Fruit fly (Drosophila melanogaster) whole organism, embryonic: Measurements from ENCODE around the gene tst.

ENCODE experiments used
- Awh ChIP-seq: fragments of 200-800 bp; sonication (Bioruptor generic); IDR thresholded peaks from 2 replicates; pipeline ENCODE4, ENCODE4 v1.3.6; 2022; ENCODE audit warnings: missing biosample characterization, missing genetic modification characterization
- B-H2 ChIP-seq: fragments of 200-800 bp; sonication (Bioruptor generic); optimal IDR thresholded peaks from 2 replicates; lab custom pipeline; 2018; ENCODE audit warnings: missing biosample characterization, mild to moderate bottlenecking, missing genetic modification characterization
- BtbVII ChIP-seq: fragments of 200-800 bp; sonication (Bioruptor generic); optimal IDR thresholded peaks from 3 replicates; lab custom pipeline; 2017; ENCODE audit warnings: missing biosample characterization, mild to moderate bottlenecking, missing genetic modification characterization
- CG10274 ChIP-seq: fragments of 200-800 bp; sonication (Bioruptor generic); optimal IDR thresholded peaks from 3 replicates; lab custom pipeline; 2017; ENCODE audit warnings: missing biosample characterization, mild to moderate bottlenecking, missing genetic modification characterization
- CG10462 ChIP-seq: fragments of 200-800 bp; sonication (Bioruptor generic); optimal IDR thresholded peaks from 2 replicates; lab custom pipeline; 2016; ENCODE audit warnings: missing biosample characterization, missing genetic modification characterization
- CG10959 ChIP-seq: fragments of 200-800 bp; sonication (Bioruptor generic); IDR thresholded peaks from 2 replicates; pipeline ENCODE4 v1.3.6; 2022; ENCODE audit warnings: missing biosample characterization, missing genetic modification characterization
- CG11398 ChIP-seq: fragments of 200-800 bp; sonication (Bioruptor generic); optimal IDR thresholded peaks from 2 replicates; lab custom pipeline; 2016; ENCODE audit warnings: missing biosample characterization, missing genetic modification characterization
- CG12391 ChIP-seq: fragments of 200-800 bp; sonication (Bioruptor generic); optimal IDR thresholded peaks from 3 replicates; lab custom pipeline; 2018; ENCODE audit warnings: missing biosample characterization, mild to moderate bottlenecking, missing genetic modification characterization, moderate library complexity
- CG12659 ChIP-seq: fragments of 200-800 bp; sonication (Bioruptor generic); optimal IDR thresholded peaks from 3 replicates; lab custom pipeline; 2017; ENCODE audit warnings: mild to moderate bottlenecking, missing biosample characterization, missing genetic modification reagents, missing genetic modification characterization
- CG15514 ChIP-seq: fragments of 200-800 bp; sonication (Bioruptor generic); optimal IDR thresholded peaks from 3 replicates; lab custom pipeline; 2017; ENCODE audit warnings: missing biosample characterization, missing genetic modification characterization, mild to moderate bottlenecking, moderate library complexity, missing genetic modification reagents
- CG2199 ChIP-seq: fragments of 200-800 bp; sonication (Bioruptor generic); IDR thresholded peaks from 3 replicates; pipeline ENCODE4 v1.3.6; 2022; ENCODE audit warnings: missing biosample characterization, missing genetic modification characterization
- CG30431 ChIP-seq: fragments of 200-800 bp; sonication (Bioruptor generic); optimal IDR thresholded peaks from 2 replicates; lab custom pipeline; 2017; ENCODE audit warnings: missing biosample characterization, missing genetic modification characterization
- CG34224 ChIP-seq: fragments of 200-800 bp; sonication (Bioruptor generic); IDR thresholded peaks from 3 replicates; pipeline ENCODE4 v1.3.6; 2022; ENCODE audit warnings: missing biosample characterization, missing genetic modification characterization; ENCODE audit not compliant: partially characterized antibody
- CG3726 ChIP-seq: fragments of 200-800 bp; sonication (Bioruptor generic); IDR thresholded peaks from 3 replicates; pipeline ENCODE4, ENCODE4 v1.3.6; 2022; ENCODE audit warnings: missing biosample characterization, missing genetic modification characterization
- CG7839 ChIP-seq: fragments of 200-800 bp; sonication (Bioruptor generic); optimal IDR thresholded peaks from 3 replicates; lab custom pipeline; 2018; ENCODE audit warnings: missing biosample characterization, mild to moderate bottlenecking, missing genetic modification characterization, moderate library complexity
- CG8281 ChIP-seq: fragments of 200-800 bp; sonication (Bioruptor generic); optimal IDR thresholded peaks from 2 replicates; lab custom pipeline; 2018; ENCODE audit warnings: missing biosample characterization, mild to moderate bottlenecking, missing genetic modification characterization, moderate library complexity
- CG8388 ChIP-seq: fragments of 200-800 bp; sonication (Bioruptor generic); optimal IDR thresholded peaks from 2 replicates; lab custom pipeline; 2019; ENCODE audit warnings: missing biosample characterization, mild to moderate bottlenecking, missing genetic modification characterization, moderate library complexity
- CG9876 ChIP-seq: fragments of 200-800 bp; sonication (Bioruptor generic); optimal IDR thresholded peaks from 2 replicates; lab custom pipeline; 2016; ENCODE audit warnings: missing biosample characterization, missing genetic modification characterization
- CTCF ChIP-seq: fragments of 200-800 bp; sonication (Bioruptor generic); optimal IDR thresholded peaks from 2 replicates; lab custom pipeline; 2017; ENCODE audit warnings: missing biosample characterization, mild to moderate bottlenecking, missing genetic modification characterization, moderate library complexity
- D19A ChIP-seq: fragments of 200-800 bp; optimal IDR thresholded peaks from 3 replicates; lab custom pipeline; 2019; ENCODE audit warnings: missing biosample characterization, mild to moderate bottlenecking, missing genetic modification characterization, moderate library complexity
- Doc2 ChIP-seq: fragments of 200-800 bp; sonication (Bioruptor generic); IDR thresholded peaks from 2 replicates; pipeline ENCODE4 v1.3.6; 2022; ENCODE audit warnings: missing biosample characterization, missing genetic modification characterization
- Fer2 ChIP-seq: fragments of 200-800 bp; sonication (Bioruptor generic); optimal IDR thresholded peaks from 2 replicates; lab custom pipeline; 2018; ENCODE audit warnings: missing biosample characterization, mild to moderate bottlenecking, missing genetic modification characterization, moderate library complexity
- H15 ChIP-seq: fragments of 200-800 bp; sonication (Bioruptor generic); IDR thresholded peaks from 3 replicates; pipeline ENCODE4 v1.3.6; 2022; ENCODE audit warnings: missing biosample characterization, missing genetic modification characterization
- H2.0 ChIP-seq: fragments of 200-800 bp; sonication (Bioruptor generic); IDR thresholded peaks from 2 replicates; pipeline ENCODE4 v1.3.6; 2022; ENCODE audit warnings: missing biosample characterization, missing genetic modification characterization
- HLHmδ ChIP-seq: fragments of 200-800 bp; sonication (Bioruptor generic); optimal IDR thresholded peaks from 2 replicates; lab custom pipeline; 2018; ENCODE audit warnings: missing biosample characterization, mild to moderate bottlenecking, missing genetic modification characterization, moderate library complexity
- HmgD ChIP-seq: fragments of 200-800 bp; sonication (Bioruptor generic); optimal IDR thresholded peaks from 3 replicates; lab custom pipeline; 2016; ENCODE audit warnings: missing biosample characterization, missing genetic modification characterization
- MESR4 ChIP-seq: fragments of 200-800 bp; sonication (Bioruptor generic); optimal IDR thresholded peaks from 2 replicates; lab custom pipeline; 2018; ENCODE audit warnings: missing biosample characterization, mild to moderate bottlenecking, missing genetic modification characterization, moderate library complexity
- Nf-YB ChIP-seq: fragments of 200-800 bp; sonication (Bioruptor generic); optimal IDR thresholded peaks from 3 replicates; lab custom pipeline; 2019; ENCODE audit warnings: missing biosample characterization, mild to moderate bottlenecking, missing genetic modification characterization, moderate library complexity
- NfI ChIP-seq: fragments of 200-800 bp; sonication (Bioruptor generic); optimal IDR thresholded peaks from 3 replicates; lab custom pipeline; 2018; ENCODE audit warnings: missing biosample characterization, mild to moderate bottlenecking, missing genetic modification characterization, moderate library complexity
- Opbp ChIP-seq: fragments of 200-800 bp; sonication (Bioruptor generic); IDR thresholded peaks from 3 replicates; pipeline ENCODE4 v1.3.6; 2022; ENCODE audit warnings: missing biosample characterization, missing genetic modification characterization; ENCODE audit not compliant: partially characterized antibody
- Ravus ChIP-seq: fragments of 200-800 bp; sonication (Bioruptor generic); IDR thresholded peaks from 2 replicates; pipeline ENCODE4 v1.3.6; 2022; ENCODE audit warnings: missing biosample characterization, missing genetic modification characterization
- Sox100B ChIP-seq: fragments of 200-800 bp; sonication (Bioruptor generic); optimal IDR thresholded peaks from 3 replicates; lab custom pipeline; 2018; ENCODE audit warnings: missing biosample characterization, mild to moderate bottlenecking, missing genetic modification characterization
- Ssrp ChIP-seq: fragments of 200-800 bp; sonication (Bioruptor generic); optimal IDR thresholded peaks from 2 replicates; lab custom pipeline; 2018; ENCODE audit warnings: missing biosample characterization, mild to moderate bottlenecking, missing genetic modification characterization, moderate library complexity
- ase ChIP-seq: fragments of 200-800 bp; sonication (Bioruptor generic); IDR thresholded peaks from 3 replicates; pipeline ENCODE4 v1.3.6; 2022; ENCODE audit warnings: missing biosample characterization, missing genetic modification characterization
- bigmax ChIP-seq: fragments of 200-800 bp; sonication (Bioruptor generic); optimal IDR thresholded peaks from 2 replicates; lab custom pipeline; 2018; ENCODE audit warnings: missing biosample characterization, mild to moderate bottlenecking, missing genetic modification characterization
- chm ChIP-seq: fragments of 200-800 bp; sonication (Bioruptor generic); IDR thresholded peaks from 2 replicates; pipeline ENCODE4 v1.3.6; 2022; ENCODE audit warnings: missing biosample characterization, missing genetic modification characterization
- esg ChIP-seq: fragments of 200-800 bp; sonication (Bioruptor generic); conservative IDR thresholded peaks from 2 replicates; pipeline ENCODE4 v1.3.6; 2022; ENCODE audit warnings: missing biosample characterization, missing genetic modification characterization
- fd102C ChIP-seq: fragments of 200-800 bp; sonication (Bioruptor generic); optimal IDR thresholded peaks from 2 replicates; lab custom pipeline; 2018; ENCODE audit warnings: missing biosample characterization, mild to moderate bottlenecking, missing genetic modification characterization, moderate library complexity
- gem ChIP-seq: fragments of 200-800 bp; sonication (Bioruptor generic); optimal IDR thresholded peaks from 2 replicates; lab custom pipeline; 2019; ENCODE audit warnings: missing biosample characterization, mild to moderate bottlenecking, missing genetic modification characterization, moderate library complexity
- gro ChIP-seq: fragments of 200-800 bp; sonication (Bioruptor generic); optimal IDR thresholded peaks from 2 replicates; lab custom pipeline; 2016; ENCODE audit warnings: missing biosample characterization, missing genetic modification characterization
- ken ChIP-seq: fragments of 200-800 bp; sonication (Bioruptor generic); IDR thresholded peaks from 3 replicates; pipeline ENCODE4 v1.3.6; 2022; ENCODE audit warnings: missing biosample characterization, missing genetic modification characterization
- knrl ChIP-seq: fragments of 200-800 bp; sonication (Bioruptor generic); IDR thresholded peaks from 3 replicates; pipeline ENCODE4 v1.3.6; 2022; ENCODE audit warnings: missing biosample characterization, missing genetic modification characterization; ENCODE audit not compliant: partially characterized antibody
- lola ChIP-seq, 3 experiments: fragments of >200 bp in 2 of 3; fragments of 200-800 bp in 1 of 3; sonication (Bioruptor generic) in 1 of 3; optimal IDR thresholded peaks; 2 replicates each; lab custom pipeline; 2017 to 2019; ENCODE audit warnings: missing biosample characterization in 3 of 3, missing genetic modification characterization in 3 of 3, mild to moderate bottlenecking in 1 of 3, moderate library complexity in 1 of 3
- ranshi ChIP-seq: fragments of 200-800 bp; sonication (Bioruptor generic); IDR thresholded peaks from 2 replicates; pipeline ENCODE4 v1.3.6; 2022; ENCODE audit warnings: missing biosample characterization, missing genetic modification characterization
- ro ChIP-seq: fragments of 200-800 bp; sonication (Bioruptor generic); IDR thresholded peaks from 2 replicates; pipeline ENCODE4 v1.3.6; 2022; ENCODE audit warnings: missing biosample characterization, missing genetic modification characterization
- row ChIP-seq: fragments of 200-800 bp; sonication (Bioruptor generic); IDR thresholded peaks from 3 replicates; pipeline ENCODE4 v1.3.6; 2022; ENCODE audit warnings: missing biosample characterization, missing genetic modification characterization
- sob ChIP-seq: fragments of 200-800 bp; sonication (Bioruptor generic); IDR thresholded peaks from 2 replicates; pipeline ENCODE4 v1.3.6; 2022; ENCODE audit warnings: missing biosample characterization, missing genetic modification characterization
- sug ChIP-seq: fragments of 200-800 bp; optimal IDR thresholded peaks from 2 replicates; lab custom pipeline; 2019; ENCODE audit warnings: missing biosample characterization, mild to moderate bottlenecking, missing genetic modification characterization, moderate library complexity
- tll ChIP-seq, 2 experiments: fragments of 200-800 bp in 1 of 2; fragments of >200 bp in 1 of 2; sonication (Bioruptor generic) in 1 of 2; optimal IDR thresholded peaks; 2 replicates each; lab custom pipeline; 2017 to 2019; ENCODE audit warnings: missing biosample characterization in 2 of 2, missing genetic modification characterization in 2 of 2, mild to moderate bottlenecking in 1 of 2, moderate library complexity in 1 of 2
- unpg ChIP-seq: fragments of 200-800 bp; sonication (Bioruptor generic); optimal IDR thresholded peaks from 3 replicates; lab custom pipeline; 2018; ENCODE audit warnings: missing biosample characterization, mild to moderate bottlenecking, missing genetic modification characterization, moderate library complexity

tst gene

dm6 chr3R:23732990-23733512 lies 39.6 kb downstream of the tst start, which contains the start of the genes Hmgcr and Rpn9 (continued):
- TF ChIP-seq tll (GFP tag; optimal IDR thresholded peaks at IDR 0.05; lab: Kevin White, UChicago) = peak in 1 of 2 experiments; percentile 29
- peak; percentile 34; the same call in 1 of the 2 replicates for TF ChIP-seq Awh (GFP tag; lab: Robert Waterston, UW)
- no peak for TF ChIP-seq Doc2
- TF ChIP-seq CG12391 (tag; lab: Kevin White, UChicago) = peak; percentile 63
- TF ChIP-seq B-H2 = no peak
- TF ChIP-seq gro = peak; percentile 27
- no peak for TF ChIP-seq H2.0
- TF ChIP-seq Ssrp = no peak
- no peak for TF ChIP-seq H15 (GFP tag; lab: Robert Waterston, UW)
- TF ChIP-seq Opbp = 0 out of 3 replicates have a peak, but pooled peaks have one; percentile 48
- TF ChIP-seq CG2199 (GFP tag; lab: Robert Waterston, UW) = no peak
- peak; percentile 14 for TF ChIP-seq D19A (tag; lab: Kevin White, UChicago)
- TF ChIP-seq CG15514 (GFP tag; lab: Kevin White, UChicago) = peak; percentile 67
- TF ChIP-seq sob = no peak
- TF ChIP-seq Ravus (GFP tag; lab: Robert Waterston, UW) = no peak
- TF ChIP-seq Fer2 (tag; lab: Kevin White, UChicago) = no peak
- peak; percentile 30 for TF ChIP-seq NfI (GFP tag; lab: Kevin White, UChicago)
- peak; percentile 72 for TF ChIP-seq HLHmδ (GFP tag; lab: Kevin White, UChicago)
- TF ChIP-seq MESR4 (GFP tag; lab: Kevin White, UChicago) = peak; percentile 66
- no peak for TF ChIP-seq CG8281 (tag; lab: Kevin White, UChicago)
- TF ChIP-seq ro (GFP tag; lab: Robert Waterston, UW) = no peak
- peak; percentile 13 for TF ChIP-seq CG7839
- TF ChIP-seq CG11398 (GFP tag; lab: Kevin White, UChicago) = no peak
- TF ChIP-seq CG10274 (GFP tag; lab: Kevin White, UChicago) = no peak
- peak; percentile 33 for TF ChIP-seq sug (tag; lab: Kevin White, UChicago)
- TF ChIP-seq ken (GFP tag; lab: Robert Waterston, UW) = no peak
- peak; percentile 58 for TF ChIP-seq CTCF (GFP tag; lab: Kevin White, UChicago)
- TF ChIP-seq HmgD (GFP tag; lab: Kevin White, UChicago) = no peak
- no peak for TF ChIP-seq ase
- TF ChIP-seq lola (GFP tag; optimal IDR thresholded peaks at IDR 0.05; lab: Kevin White, UChicago) = no peak
- TF ChIP-seq gem (tag; lab: Kevin White, UChicago) = peak; percentile 35
- TF ChIP-seq ranshi (GFP tag; lab: Robert Waterston, UW) = no peak
- TF ChIP-seq Sox100B (GFP tag; lab: Kevin White, UChicago) = no peak
- TF ChIP-seq CG8388 (GFP tag; lab: Kevin White, UChicago) = no peak
- TF ChIP-seq bigmax = no peak
- TF ChIP-seq CG9876 (GFP tag; lab: Kevin White, UChicago) = no peak
- TF ChIP-seq knrl (GFP tag; lab: Robert Waterston, UW) = peak; percentile 9; the same call in 1 of the 3 replicates
- TF ChIP-seq chm = peak; percentile 70; the same call in 1 of the 2 replicates
- TF ChIP-seq CG30431 = no peak
- TF ChIP-seq row (GFP tag; lab: Robert Waterston, UW) = 0 out of 3 replicates have a peak, but pooled peaks have one; percentile 17
- TF ChIP-seq CG3726 = no peak
- no peak for TF ChIP-seq esg (GFP tag; lab: Robert Waterston, UW)
- peak; percentile 21 for TF ChIP-seq unpg (GFP tag; lab: Kevin White, UChicago)
- TF ChIP-seq CG34224 = peak; percentile 38; the same call in 1 of the 3 replicates
- TF ChIP-seq CG10959 (GFP tag; lab: Robert Waterston, UW) = no peak
- peak; percentile 27 for TF ChIP-seq Nf-YB (GFP tag; lab: Kevin White, UChicago)
- TF ChIP-seq CG10462 = no peak
- peak; percentile 37 for TF ChIP-seq BtbVII (GFP tag; lab: Kevin White, UChicago)
- TF ChIP-seq fd102C (GFP tag; lab: Kevin White, UChicago) = no peak
- TF ChIP-seq CG12659 (GFP tag; lab: Kevin White, UChicago) = peak; percentile 83
